Worm (Caenorhabditis elegans) whole organism, L1 larva: ENCODE measurements around the gene fbxc-45.

Source experiments
- C16A3.4 ChIP-seq: fragments of 150-350 bp; optimal IDR thresholded peaks from 2 replicates; lab custom pipeline; 2014; ENCODE audit warnings: missing biosample characterization, missing genetic modification characterization
- Y116A8C.19 ChIP-seq: sonication (generic microtip); optimal IDR thresholded peaks from 2 replicates; lab custom pipeline; 2016; ENCODE audit warnings: missing compliant biosample characterization, missing genetic modification characterization, borderline replicate concordance
- aha-1 ChIP-seq: fragments of 150-350 bp; optimal IDR thresholded peaks from 2 replicates; lab custom pipeline; 2014; ENCODE audit warnings: missing biosample characterization, missing genetic modification characterization
- alr-1 ChIP-seq: fragments of 200-800 bp; sonication (Bioruptor generic); optimal IDR thresholded peaks from 2 replicates; lab custom pipeline; 2018; ENCODE audit warnings: borderline replicate concordance, mild to moderate bottlenecking, missing genetic modification characterization, missing compliant biosample characterization
- aly-2 ChIP-seq: fragments of 150-350 bp; optimal IDR thresholded peaks from 2 replicates; lab custom pipeline; 2014; ENCODE audit warnings: missing biosample characterization, missing genetic modification characterization
- blmp-1 ChIP-seq: fragments of 150-350 bp; optimal IDR thresholded peaks from 2 replicates; lab custom pipeline; 2014; ENCODE audit warnings: missing biosample characterization, missing genetic modification characterization
- ceh-63 ChIP-seq: fragments of 200-800 bp; sonication (Bioruptor generic); optimal IDR thresholded peaks from 2 replicates; lab custom pipeline; 2018; ENCODE audit warnings: mild to moderate bottlenecking, missing genetic modification characterization, missing compliant biosample characterization
- ceh-82 ChIP-seq, 3 experiments: fragments of 150-350 bp in 1 of 3; sonication (generic microtip) in 2 of 3; optimal IDR thresholded peaks; 2 replicates each; lab custom pipeline; 2014 to 2017; ENCODE audit warnings: missing biosample characterization in 3 of 3, missing genetic modification characterization in 3 of 3
- dpl-1 ChIP-seq, 3 experiments: fragments of 150-350 bp in 2 of 3; sonication (generic microtip) in 1 of 3; optimal IDR thresholded peaks; 2 replicates each; lab custom pipeline; 2014 to 2017; ENCODE audit warnings: missing biosample characterization in 3 of 3, missing genetic modification characterization in 3 of 3, missing genetic modification reagents in 3 of 3
- egl-27 ChIP-seq, 2 experiments: fragments of 150-350 bp in 1 of 2; sonication (generic microtip); optimal IDR thresholded peaks; 3 replicates each; lab custom pipeline; 2017 to 2018; ENCODE audit warnings: missing biosample characterization in 2 of 2, missing genetic modification characterization in 2 of 2, missing genetic modification reagents in 2 of 2
- elt-2 ChIP-seq: sonication (generic microtip); optimal IDR thresholded peaks from 2 replicates; lab custom pipeline; 2016; ENCODE audit warnings: missing genetic modification characterization, mild to moderate bottlenecking, inconsistent platforms, missing compliant biosample characterization, missing genetic modification reagents
- fkh-4 ChIP-seq: sonication (generic microtip); optimal IDR thresholded peaks from 2 replicates; lab custom pipeline; 2016; ENCODE audit warnings: missing compliant biosample characterization, missing genetic modification characterization, borderline replicate concordance
- fkh-8 ChIP-seq: sonication (generic microtip); optimal IDR thresholded peaks from 2 replicates; lab custom pipeline; 2016; ENCODE audit warnings: mild to moderate bottlenecking, missing genetic modification characterization, missing compliant biosample characterization
- fos-1 ChIP-seq: fragments of 150-350 bp; optimal IDR thresholded peaks from 2 replicates; lab custom pipeline; 2014; ENCODE audit warnings: missing biosample characterization, missing genetic modification characterization
- grh-1 ChIP-seq: fragments of 200-800 bp; sonication (Bioruptor generic); IDR thresholded peaks from 2 replicates; pipeline ENCODE4 v1.3.6; 2022; ENCODE audit warnings: missing genetic modification reagents, missing genetic modification characterization, missing compliant biosample characterization
- hlh-17 ChIP-seq: fragments of 200-800 bp; sonication (Bioruptor generic); optimal IDR thresholded peaks from 2 replicates; lab custom pipeline; 2018; ENCODE audit warnings: missing genetic modification characterization, mild to moderate bottlenecking, missing compliant biosample characterization, moderate library complexity, borderline replicate concordance
- irx-1 ChIP-seq: sonication (generic microtip); optimal IDR thresholded peaks from 2 replicates; lab custom pipeline; 2016; ENCODE audit warnings: missing genetic modification characterization, missing compliant biosample characterization
- jun-1 ChIP-seq: fragments of 150-350 bp; optimal IDR thresholded peaks from 2 replicates; lab custom pipeline; 2014; ENCODE audit warnings: missing biosample characterization, missing genetic modification reagents, missing genetic modification characterization
- lin-14 ChIP-seq: fragments of 200-800 bp; sonication (Bioruptor generic); optimal IDR thresholded peaks from 2 replicates; lab custom pipeline; 2018; ENCODE audit warnings: mild to moderate bottlenecking, missing genetic modification characterization, moderate library complexity, missing compliant biosample characterization
- lin-15B ChIP-seq: fragments of 150-350 bp; sonication (generic microtip); optimal IDR thresholded peaks from 3 replicates; lab custom pipeline; 2014; ENCODE audit warnings: missing biosample characterization, missing genetic modification characterization
- lin-35 ChIP-seq, 2 experiments: fragments of 150-350 bp; optimal IDR thresholded peaks; 2 replicates each; lab custom pipeline; 2014; ENCODE audit warnings: missing biosample characterization in 2 of 2, missing genetic modification characterization in 2 of 2, missing genetic modification reagents in 2 of 2
- mdl-1 ChIP-seq, 2 experiments: fragments of 150-350 bp; optimal IDR thresholded peaks; 2 replicates each; lab custom pipeline; 2014 to 2017; ENCODE audit warnings: missing biosample characterization in 2 of 2, missing genetic modification characterization in 2 of 2, inconsistent platforms in 1 of 2
- mep-1 ChIP-seq: fragments of 150-350 bp; optimal IDR thresholded peaks from 2 replicates; lab custom pipeline; 2014; ENCODE audit warnings: missing biosample characterization, missing genetic modification characterization
- nhr-20 ChIP-seq: sonication (generic microtip); optimal IDR thresholded peaks from 2 replicates; lab custom pipeline; 2016; ENCODE audit warnings: mild to moderate bottlenecking, missing genetic modification characterization, missing compliant biosample characterization
- nhr-28 ChIP-seq: fragments of 150-350 bp; optimal IDR thresholded peaks from 2 replicates; lab custom pipeline; 2014; ENCODE audit warnings: missing biosample characterization, missing genetic modification characterization
- nhr-77 ChIP-seq: fragments of 150-350 bp; optimal IDR thresholded peaks from 2 replicates; lab custom pipeline; 2014; ENCODE audit warnings: missing biosample characterization, missing genetic modification characterization
- nhr-84 ChIP-seq: sonication (generic microtip); optimal IDR thresholded peaks from 2 replicates; lab custom pipeline; 2017; ENCODE audit warnings: missing biosample characterization, missing genetic modification characterization
- nhr-85 ChIP-seq: sonication (generic microtip); peaks from one replicate; lab custom pipeline; 2016; ENCODE audit warnings: missing genetic modification characterization, inconsistent platforms, missing compliant biosample characterization
- pag-3 ChIP-seq: sonication (generic microtip); optimal IDR thresholded peaks from 2 replicates; lab custom pipeline; 2017; ENCODE audit warnings: missing genetic modification characterization, mild to moderate bottlenecking, missing compliant biosample characterization, antibody characterized with exemption, borderline replicate concordance; ENCODE audit not compliant: insufficient read depth
- skn-1 ChIP-seq: fragments of 150-350 bp; optimal IDR thresholded peaks from 2 replicates; lab custom pipeline; 2014; ENCODE audit warnings: missing biosample characterization, missing genetic modification characterization
- snpc-4 ChIP-seq: fragments of 150-350 bp; optimal IDR thresholded peaks from 2 replicates; lab custom pipeline; 2014; ENCODE audit warnings: missing biosample characterization, missing genetic modification characterization
- snu-23 ChIP-seq: sonication (generic microtip); optimal IDR thresholded peaks from 2 replicates; lab custom pipeline; 2016; ENCODE audit warnings: missing genetic modification characterization, missing compliant biosample characterization
- sox-4 ChIP-seq: sonication (generic microtip); optimal IDR thresholded peaks from 2 replicates; lab custom pipeline; 2016; ENCODE audit warnings: missing genetic modification characterization, missing compliant biosample characterization
- sptf-1 ChIP-seq: fragments of 150-350 bp; optimal IDR thresholded peaks from 2 replicates; lab custom pipeline; 2014; ENCODE audit warnings: missing biosample characterization, missing genetic modification characterization
- swsn-7 ChIP-seq: sonication (generic microtip); optimal IDR thresholded peaks from 2 replicates; lab custom pipeline; 2016; ENCODE audit warnings: missing genetic modification characterization, missing compliant biosample characterization
- tbx-2 ChIP-seq: sonication (generic microtip); optimal IDR thresholded peaks from 2 replicates; lab custom pipeline; 2016; ENCODE audit warnings: missing genetic modification characterization, missing compliant biosample characterization
- unc-130 ChIP-seq: fragments of 150-350 bp; optimal IDR thresholded peaks from 2 replicates; lab custom pipeline; 2017; ENCODE audit warnings: missing biosample characterization, missing genetic modification characterization, inconsistent platforms
- unc-30 ChIP-seq: sonication (generic microtip); optimal IDR thresholded peaks from 2 replicates; lab custom pipeline; 2017; ENCODE audit warnings: missing biosample characterization, missing genetic modification characterization
- unc-62 ChIP-seq: fragments of 150-350 bp; optimal IDR thresholded peaks from 2 replicates; lab custom pipeline; 2014; ENCODE audit warnings: missing biosample characterization, missing genetic modification reagents, missing genetic modification characterization
- unc-98 ChIP-seq: fragments of 200-800 bp; sonication (Bioruptor generic); IDR thresholded peaks from 2 replicates; pipeline ENCODE4 v1.3.6; 2022; ENCODE audit warnings: missing genetic modification characterization, missing compliant biosample characterization
- vab-15 ChIP-seq: sonication (generic microtip); optimal IDR thresholded peaks from 2 replicates; lab custom pipeline; 2017; ENCODE audit warnings: missing genotype, mild to moderate bottlenecking, missing genetic modification characterization, missing compliant biosample characterization
- xbp-1 ChIP-seq: sonication (generic microtip); optimal IDR thresholded peaks from 2 replicates; lab custom pipeline; 2016; ENCODE audit warnings: missing genetic modification characterization, missing compliant biosample characterization
- zag-1 ChIP-seq: fragments of 150-350 bp; optimal IDR thresholded peaks from 2 replicates; lab custom pipeline; 2014; ENCODE audit warnings: missing biosample characterization, missing genetic modification characterization
- zip-4 ChIP-seq: fragments of 200-800 bp; sonication (Bioruptor generic); optimal IDR thresholded peaks from 2 replicates; lab custom pipeline; 2018; ENCODE audit warnings: mild to moderate bottlenecking, missing genetic modification characterization, moderate library complexity, missing compliant biosample characterization

Gene fbxc-45

ce11 chrIV:2922196-2922595 is at the start of gene fbxc-45:
Gene fbxc-45 (minus strand): TSS chrIV:2922243.
- no peak for TF ChIP-seq fkh-4
- no peak for TF ChIP-seq elt-2 (tag; lab: Kevin White, UChicago)
- TF ChIP-seq sox-4 (tag; lab: Kevin White, UChicago), result no peak
- no peak for TF ChIP-seq sptf-1
- no peak for TF ChIP-seq lin-35 (GFP tag; optimal IDR thresholded peaks at IDR 0.05; lab: Kevin White, UChicago)
- TF ChIP-seq fkh-8, result no peak
- TF ChIP-seq ceh-63, result no peak
- TF ChIP-seq ceh-82 (tag; optimal IDR thresholded peaks at IDR 0.05; lab: Kevin White, UChicago), result no peak
- TF ChIP-seq mep-1 (tag; lab: Kevin White, UChicago), result no peak
- TF ChIP-seq pag-3 (tag; lab: Kevin White, UChicago), result no peak
- TF ChIP-seq hlh-17, result no peak
- no peak for TF ChIP-seq aha-1
- no peak for TF ChIP-seq xbp-1
- TF ChIP-seq egl-27 (tag; optimal IDR thresholded peaks at IDR 0.05; lab: Kevin White, UChicago), result no peak
- TF ChIP-seq nhr-77 (tag; lab: Kevin White, UChicago), result no peak
- TF ChIP-seq grh-1 (GFP tag; lab: Robert Waterston, UW), result no peak
- no peak for TF ChIP-seq unc-130
- TF ChIP-seq blmp-1 (tag; lab: Kevin White, UChicago), result no peak
- no peak for TF ChIP-seq vab-15 (tag; lab: Kevin White, UChicago)

DNA sequence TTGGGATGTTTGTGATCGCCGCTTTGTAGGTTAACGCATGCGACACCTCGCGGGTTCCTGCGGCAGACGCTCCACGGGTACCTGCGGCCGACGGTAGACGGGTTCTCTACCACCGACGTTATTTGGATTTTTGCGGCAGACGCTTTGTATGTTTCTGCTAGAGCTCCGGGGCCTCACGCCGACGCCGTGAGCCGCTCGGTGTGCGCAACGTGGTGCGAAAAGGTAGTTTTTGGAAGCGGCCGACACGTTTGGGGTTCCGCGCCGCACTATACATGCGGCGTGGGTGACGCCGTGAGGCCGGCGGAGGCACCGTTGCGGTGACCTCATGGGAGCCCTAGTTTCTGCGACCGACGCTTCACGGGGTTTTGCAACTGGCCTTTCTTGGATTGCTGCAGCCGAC is 49.0 kb upstream of the fbxc-45 start:
- no peak for TF ChIP-seq zag-1 (tag; lab: Kevin White, UChicago)

ce11 chrIV:2969399-2969990 is 47.5 kb upstream of the fbxc-45 start, which contains the start of gene Y54G2A.57:
Gene Y54G2A.57 (plus strand): TSS chrIV:2969940.
- no peak for TF ChIP-seq tbx-2

DNA sequence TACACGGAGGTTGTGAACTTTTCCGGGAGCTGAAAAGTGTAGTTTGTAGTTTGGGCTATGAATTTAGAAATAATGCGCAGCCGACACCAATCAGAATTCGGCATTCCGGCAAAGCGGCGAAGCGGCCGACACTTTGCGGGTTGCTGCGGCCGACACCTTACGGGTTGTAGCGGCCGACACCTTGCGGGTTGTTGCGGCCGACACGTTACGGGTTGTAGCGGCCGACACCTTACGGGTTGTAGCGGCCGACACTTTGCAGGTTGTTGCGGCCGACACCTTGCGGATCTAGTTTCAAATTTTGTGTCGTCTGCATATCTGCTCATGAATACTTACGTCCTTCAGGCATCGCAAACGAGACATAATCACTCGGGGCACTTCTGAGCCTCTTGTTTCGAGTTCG is 44.8 kb upstream of the fbxc-45 start:
- no peak for TF ChIP-seq C16A3.4
- TF ChIP-seq ceh-63, result no peak
- no peak for TF ChIP-seq hlh-17
- no peak for TF ChIP-seq unc-62 (GFP tag; lab: Kevin White, UChicago)
- TF ChIP-seq fos-1, result no peak
- no peak for TF ChIP-seq swsn-7
- TF ChIP-seq snpc-4, result no peak
- TF ChIP-seq lin-15B (tag; lab: Kevin White, UChicago), result no peak
- TF ChIP-seq aly-2 (tag; lab: Kevin White, UChicago), result no peak
- TF ChIP-seq nhr-28 (tag; lab: Kevin White, UChicago), result no peak
- TF ChIP-seq aha-1, result no peak
- no peak for TF ChIP-seq zip-4 (GFP tag; lab: Kevin White, UChicago)
- no peak for TF ChIP-seq jun-1 (tag; lab: Kevin White, UChicago)
- no peak for TF ChIP-seq dpl-1 (GFP tag; optimal IDR thresholded peaks at IDR 0.05; lab: Kevin White, UChicago)
- no peak for TF ChIP-seq nhr-85
- no peak for TF ChIP-seq elt-2 (tag; lab: Kevin White, UChicago)
- TF ChIP-seq skn-1 (tag; lab: Kevin White, UChicago), result no peak
- TF ChIP-seq snu-23 (GFP tag; lab: Kevin White, UChicago), result no peak
- TF ChIP-seq Y116A8C.19 (tag; lab: Kevin White, UChicago), result no peak
- TF ChIP-seq, all 84 proteins: peak for 0

DNA sequence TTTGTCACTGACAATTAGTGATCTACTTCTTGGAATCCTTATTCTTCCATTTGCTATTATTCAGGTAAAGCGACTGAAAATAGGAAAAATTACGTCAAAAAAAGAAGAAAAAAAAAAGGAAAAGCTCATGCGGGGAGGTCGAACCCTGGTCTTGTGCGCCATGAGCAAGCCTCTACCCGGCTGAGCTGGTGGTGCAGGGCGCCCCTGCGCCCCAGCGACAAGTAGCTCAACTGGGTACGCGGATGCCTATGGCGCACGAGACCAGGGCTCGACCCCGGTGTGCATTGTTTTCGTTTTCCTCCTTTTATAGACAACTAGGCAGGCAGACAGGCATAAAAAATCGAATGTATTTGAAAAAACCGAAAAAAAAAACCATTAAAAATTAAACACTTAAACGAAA is 38.2 kb upstream of the fbxc-45 start:
- TF ChIP-seq irx-1 (tag; lab: Kevin White, UChicago) (no peak), nhr-85 (no peak), nhr-77 (tag; lab: Kevin White, UChicago) (no peak), nhr-84 (tag; lab: Kevin White, UChicago) (no peak), elt-2 (tag; lab: Kevin White, UChicago) (no peak), lin-15B (tag; lab: Kevin White, UChicago) (no peak), egl-27 (tag; optimal IDR thresholded peaks at IDR 0.05; lab: Kevin White, UChicago) (no peak), unc-98 (GFP tag; lab: Robert Waterston, UW) (no peak), zag-1 (tag; lab: Kevin White, UChicago) (no peak), mdl-1 (tag; optimal IDR thresholded peaks at IDR 0.05; lab: Kevin White, UChicago) (no peak), nhr-20 (tag; lab: Kevin White, UChicago) (no peak), unc-62 (GFP tag; lab: Kevin White, UChicago) (no peak), alr-1 (no peak), lin-14 (GFP tag; lab: Kevin White, UChicago) (no peak), unc-30 (tag; lab: Kevin White, UChicago) (no peak)
